Fruit fly (Drosophila melanogaster) whole organism, embryonic: ENCODE data around the gene CG13949.

Experiments
- ATbp ChIP-seq: fragments of 200-800 bp; sonication (Bioruptor generic); optimal IDR thresholded peaks from 2 replicates; lab custom pipeline; 2017; ENCODE audit warnings: missing biosample characterization, mild to moderate bottlenecking, missing genetic modification characterization, missing genetic modification reagents
- CG12744 ChIP-seq: fragments of 200-800 bp; sonication (Bioruptor generic); optimal IDR thresholded peaks from 2 replicates; lab custom pipeline; 2016; ENCODE audit warnings: missing biosample characterization, missing genetic modification characterization
- CG13424 ChIP-seq: fragments of 200-800 bp; sonication (Bioruptor generic); optimal IDR thresholded peaks from 2 replicates; lab custom pipeline; 2019; ENCODE audit warnings: missing biosample characterization, mild to moderate bottlenecking, missing genetic modification characterization, moderate library complexity
- CG13624 ChIP-seq: fragments of 200-800 bp; sonication (Bioruptor generic); optimal IDR thresholded peaks from 2 replicates; lab custom pipeline; 2016; ENCODE audit warnings: missing biosample characterization, missing genetic modification characterization
- CG14441 ChIP-seq: fragments of 200-800 bp; sonication (Bioruptor generic); IDR thresholded peaks from 2 replicates; pipeline ENCODE4 v1.3.6; 2022; ENCODE audit warnings: missing biosample characterization, missing genetic modification characterization
- CG1603 ChIP-seq: fragments of 200-800 bp; sonication (Bioruptor generic); optimal IDR thresholded peaks from 2 replicates; lab custom pipeline; 2019; ENCODE audit warnings: missing biosample characterization, mild to moderate bottlenecking, missing genetic modification characterization, moderate library complexity
- CG1647 ChIP-seq: fragments of 200-800 bp; sonication (Bioruptor generic); optimal IDR thresholded peaks from 3 replicates; lab custom pipeline; 2016; ENCODE audit warnings: missing biosample characterization, missing genetic modification characterization
- CG16813 ChIP-seq: fragments of 200-800 bp; sonication (Bioruptor generic); IDR thresholded peaks from 3 replicates; pipeline ENCODE4 v1.3.6; 2022; ENCODE audit warnings: missing biosample characterization, missing genetic modification characterization; ENCODE audit not compliant: partially characterized antibody
- CG17359 ChIP-seq: fragments of 200-800 bp; sonication (Bioruptor generic); optimal IDR thresholded peaks from 3 replicates; lab custom pipeline; 2018; ENCODE audit warnings: missing biosample characterization, mild to moderate bottlenecking, missing genetic modification characterization, moderate library complexity
- CG30403 ChIP-seq: fragments of 200-800 bp; sonication (Bioruptor generic); optimal IDR thresholded peaks from 3 replicates; lab custom pipeline; 2016; ENCODE audit warnings: missing biosample characterization, missing genetic modification characterization
- CG32772 ChIP-seq: fragments of 200-800 bp; sonication (Bioruptor generic); IDR thresholded peaks from 2 replicates; pipeline ENCODE4 v1.3.6; 2022; ENCODE audit warnings: missing biosample characterization, missing genetic modification characterization
- CG3281 ChIP-seq: fragments of 200-800 bp; sonication (Bioruptor generic); optimal IDR thresholded peaks from 3 replicates; lab custom pipeline; 2017; ENCODE audit warnings: missing biosample characterization, mild to moderate bottlenecking, missing genetic modification characterization
- CG42726 ChIP-seq: fragments of 200-800 bp; sonication (Bioruptor generic); IDR thresholded peaks from 2 replicates; pipeline ENCODE4 v1.3.6; 2022; ENCODE audit warnings: missing biosample characterization, missing genetic modification characterization; ENCODE audit not compliant: partially characterized antibody
- CG4854 ChIP-seq: fragments of 200-800 bp; sonication (Bioruptor generic); optimal IDR thresholded peaks from 2 replicates; lab custom pipeline; 2016; ENCODE audit warnings: missing biosample characterization, missing genetic modification characterization, inconsistent platforms
- CG7357 ChIP-seq: fragments of 200-800 bp; sonication (Bioruptor generic); IDR thresholded peaks from 3 replicates; pipeline ENCODE4 v1.3.6; 2022; ENCODE audit warnings: missing biosample characterization, missing genetic modification characterization
- CG7372 ChIP-seq: fragments of 200-800 bp; sonication (Bioruptor generic); IDR thresholded peaks from 2 replicates; pipeline ENCODE4 v1.3.6; 2022; ENCODE audit warnings: missing biosample characterization, missing genetic modification characterization
- CG7839 ChIP-seq: fragments of 200-800 bp; sonication (Bioruptor generic); optimal IDR thresholded peaks from 3 replicates; lab custom pipeline; 2018; ENCODE audit warnings: missing biosample characterization, mild to moderate bottlenecking, missing genetic modification characterization, moderate library complexity
- CG9727 ChIP-seq: fragments of 200-800 bp; sonication (Bioruptor generic); optimal IDR thresholded peaks from 3 replicates; lab custom pipeline; 2017; ENCODE audit warnings: missing biosample characterization, mild to moderate bottlenecking, missing genetic modification characterization
- CG9797 ChIP-seq: fragments of 200-800 bp; sonication (Bioruptor generic); optimal IDR thresholded peaks from 3 replicates; lab custom pipeline; 2018; ENCODE audit warnings: missing biosample characterization, mild to moderate bottlenecking, missing genetic modification characterization
- CTCF ChIP-seq: fragments of 200-800 bp; sonication (Bioruptor generic); optimal IDR thresholded peaks from 2 replicates; lab custom pipeline; 2017; ENCODE audit warnings: missing biosample characterization, mild to moderate bottlenecking, missing genetic modification characterization, moderate library complexity
- Dip2 ChIP-seq: fragments of 200-800 bp; sonication (Bioruptor generic); IDR thresholded peaks from 2 replicates; pipeline ENCODE4 v1.3.6; 2022; ENCODE audit warnings: missing biosample characterization, missing genetic modification characterization
- E2f2 ChIP-seq: fragments of 200-800 bp; sonication (Bioruptor generic); IDR thresholded peaks from 2 replicates; pipeline ENCODE4 v1.3.6; 2022; ENCODE audit warnings: missing biosample characterization, missing genetic modification characterization
- Eip74EF ChIP-seq, 2 experiments: fragments of 200-800 bp in 1 of 2; fragments of >200 bp in 1 of 2; sonication (Bioruptor generic) in 1 of 2; optimal IDR thresholded peaks; 2 replicates each; lab custom pipeline; 2017 to 2019; ENCODE audit warnings: missing biosample characterization in 2 of 2, missing genetic modification characterization in 2 of 2, mild to moderate bottlenecking in 1 of 2, moderate library complexity in 1 of 2
- Ets97D ChIP-seq: fragments of 200-800 bp; sonication (Bioruptor generic); optimal IDR thresholded peaks from 3 replicates; lab custom pipeline; 2016; ENCODE audit warnings: missing biosample characterization, missing genetic modification characterization
- HLH4C ChIP-seq: fragments of 200-800 bp; sonication (Bioruptor generic); IDR thresholded peaks from 3 replicates; pipeline ENCODE4 v1.3.6; 2022; ENCODE audit warnings: missing biosample characterization, missing genetic modification characterization; ENCODE audit not compliant: partially characterized antibody
- Hr78 ChIP-seq, 2 experiments: fragments of 200-800 bp in 1 of 2; fragments of >200 bp in 1 of 2; sonication (Bioruptor generic) in 1 of 2; optimal IDR thresholded peaks; 2 replicates each; lab custom pipeline; 2017 to 2019; ENCODE audit warnings: missing biosample characterization in 2 of 2, missing genetic modification characterization in 2 of 2, mild to moderate bottlenecking in 1 of 2, moderate library complexity in 1 of 2
- Kr ChIP-seq: fragments of 200-800 bp; sonication (Bioruptor generic); optimal IDR thresholded peaks from 2 replicates; lab custom pipeline; 2017; ENCODE audit warnings: missing biosample characterization, mild to moderate bottlenecking, missing genetic modification characterization
- NK7.1 ChIP-seq: fragments of 200-800 bp; sonication (Bioruptor generic); optimal IDR thresholded peaks from 3 replicates; lab custom pipeline; 2016; ENCODE audit warnings: missing biosample characterization, missing genetic modification characterization
- Oli ChIP-seq: fragments of 200-800 bp; sonication (Bioruptor generic); optimal IDR thresholded peaks from 2 replicates; lab custom pipeline; 2018; ENCODE audit warnings: missing biosample characterization, mild to moderate bottlenecking, missing genetic modification characterization, moderate library complexity
- PHDP ChIP-seq: fragments of 200-800 bp; sonication (Bioruptor generic); optimal IDR thresholded peaks from 3 replicates; lab custom pipeline; 2018; ENCODE audit warnings: missing biosample characterization, mild to moderate bottlenecking, missing genetic modification characterization, moderate library complexity
- Sox102F ChIP-seq: fragments of 200-800 bp; sonication (Bioruptor generic); optimal IDR thresholded peaks from 2 replicates; lab custom pipeline; 2018; ENCODE audit warnings: missing biosample characterization, mild to moderate bottlenecking, missing genetic modification characterization, moderate library complexity
- Spps ChIP-seq: fragments of 200-800 bp; sonication (Bioruptor generic); optimal IDR thresholded peaks from 2 replicates; lab custom pipeline; 2018; ENCODE audit warnings: missing biosample characterization, mild to moderate bottlenecking, missing genetic modification characterization
- ash1 ChIP-seq: fragments of 200-800 bp; sonication (Bioruptor generic); optimal IDR thresholded peaks from 2 replicates; lab custom pipeline; 2018; ENCODE audit warnings: missing biosample characterization, mild to moderate bottlenecking, missing genetic modification characterization
- dan ChIP-seq: fragments of 200-800 bp; sonication (Bioruptor generic); IDR thresholded peaks from 2 replicates; pipeline ENCODE4 v1.3.6; 2022; ENCODE audit warnings: missing biosample characterization, missing genetic modification characterization
- fru ChIP-seq: fragments of >200 bp; optimal IDR thresholded peaks from 2 replicates; lab custom pipeline; 2017
- otp ChIP-seq: fragments of 200-800 bp; sonication (Bioruptor generic); IDR thresholded peaks from 3 replicates; pipeline ENCODE4, ENCODE4 v1.3.6; 2022; ENCODE audit warnings: missing biosample characterization, missing genetic modification characterization
- pb ChIP-seq: fragments of 200-800 bp; sonication (Bioruptor generic); optimal IDR thresholded peaks from 3 replicates; lab custom pipeline; 2016; ENCODE audit warnings: missing biosample characterization, missing genetic modification characterization
- pnt ChIP-seq: fragments of 200-800 bp; sonication (Bioruptor generic); optimal IDR thresholded peaks from 3 replicates; lab custom pipeline; 2016; ENCODE audit warnings: missing biosample characterization, missing genetic modification characterization
- schlank ChIP-seq: fragments of 200-800 bp; sonication (Bioruptor generic); optimal IDR thresholded peaks from 2 replicates; lab custom pipeline; 2018; ENCODE audit warnings: missing biosample characterization, mild to moderate bottlenecking, missing genetic modification characterization
- sd ChIP-seq: fragments of 200-800 bp; sonication (Bioruptor generic); optimal IDR thresholded peaks from 3 replicates; lab custom pipeline; 2018; ENCODE audit warnings: missing biosample characterization, mild to moderate bottlenecking, missing genetic modification characterization, moderate library complexity
- sens-2 ChIP-seq: fragments of 200-800 bp; sonication (Bioruptor generic); IDR thresholded peaks from 2 replicates; pipeline ENCODE4 v1.3.6; 2022; ENCODE audit warnings: missing biosample characterization, missing genetic modification characterization
- tll ChIP-seq, 2 experiments: fragments of 200-800 bp in 1 of 2; fragments of >200 bp in 1 of 2; sonication (Bioruptor generic) in 1 of 2; optimal IDR thresholded peaks; 2 replicates each; lab custom pipeline; 2017 to 2019; ENCODE audit warnings: missing biosample characterization in 2 of 2, missing genetic modification characterization in 2 of 2, mild to moderate bottlenecking in 1 of 2, moderate library complexity in 1 of 2
- toy ChIP-seq: fragments of 200-800 bp; sonication (Bioruptor generic); IDR thresholded peaks from 2 replicates; pipeline ENCODE4 v1.3.6; 2022; ENCODE audit warnings: missing biosample characterization, missing genetic modification characterization
- tup ChIP-seq: fragments of 200-800 bp; sonication (Bioruptor generic); optimal IDR thresholded peaks from 2 replicates; lab custom pipeline; 2016; ENCODE audit warnings: missing biosample characterization, mild to moderate bottlenecking, missing genetic modification characterization, moderate library complexity
- vvl ChIP-seq: fragments of 200-800 bp; sonication (Bioruptor generic); IDR thresholded peaks from 2 replicates; pipeline ENCODE4 v1.3.6; 2022; ENCODE audit warnings: missing biosample characterization, missing genetic modification characterization
- zen2 ChIP-seq: fragments of 200-800 bp; sonication (Bioruptor generic); IDR thresholded peaks from 3 replicates; pipeline ENCODE4 v1.3.6; 2022; ENCODE audit warnings: missing biosample characterization, missing genetic modification characterization; ENCODE audit not compliant: partially characterized antibody
- zfh1 ChIP-seq: fragments of 200-800 bp; sonication (Bioruptor generic); IDR thresholded peaks from 3 replicates; pipeline ENCODE4 v1.3.6; 2022; ENCODE audit warnings: missing biosample characterization, missing genetic modification characterization

Gene CG13949

DNA sequence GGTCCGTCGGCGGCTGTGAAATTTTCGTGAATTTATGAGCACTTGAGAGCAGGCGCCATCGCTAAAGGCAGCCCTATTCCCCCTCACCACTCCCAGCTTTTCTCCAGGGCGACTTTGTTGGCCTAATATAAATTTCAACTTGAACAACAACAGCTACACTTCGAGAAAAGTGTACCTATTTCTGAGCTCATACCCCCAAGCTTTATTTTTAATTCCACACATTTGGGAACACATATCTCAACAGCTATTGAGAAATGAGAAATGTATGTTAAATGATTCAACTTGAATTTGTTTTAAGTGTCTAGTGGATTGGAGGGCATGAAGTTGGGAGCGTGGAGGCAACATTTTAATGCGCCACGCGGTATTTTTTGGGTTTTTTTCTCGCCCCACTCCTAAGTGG is 31.6 kb downstream of the CG13949 start (continued):
- no peak for TF ChIP-seq CG13624 (GFP tag; lab: Kevin White, UChicago)
- peak; percentile 5 for TF ChIP-seq CG13424 (tag; lab: Kevin White, UChicago)
- no peak for TF ChIP-seq Spps (tag; lab: Kevin White, UChicago)
- 0 out of 3 replicates have a peak, but pooled peaks have one; percentile 32 for TF ChIP-seq zfh1 (GFP tag; lab: Robert Waterston, UW)
- TF ChIP-seq Oli (tag; lab: Kevin White, UChicago): peak; percentile 20
- peak; percentile 42 for TF ChIP-seq Sox102F (GFP tag; lab: Kevin White, UChicago)
- TF ChIP-seq CG42726 (GFP tag; lab: Robert Waterston, UW): no peak
- peak; percentile 47 for TF ChIP-seq CG17359 (tag; lab: Kevin White, UChicago)
- TF ChIP-seq CG3281 (GFP tag; lab: Kevin White, UChicago): peak; percentile 19
- TF ChIP-seq CG7839 (tag; lab: Kevin White, UChicago): peak; percentile 49

DNA sequence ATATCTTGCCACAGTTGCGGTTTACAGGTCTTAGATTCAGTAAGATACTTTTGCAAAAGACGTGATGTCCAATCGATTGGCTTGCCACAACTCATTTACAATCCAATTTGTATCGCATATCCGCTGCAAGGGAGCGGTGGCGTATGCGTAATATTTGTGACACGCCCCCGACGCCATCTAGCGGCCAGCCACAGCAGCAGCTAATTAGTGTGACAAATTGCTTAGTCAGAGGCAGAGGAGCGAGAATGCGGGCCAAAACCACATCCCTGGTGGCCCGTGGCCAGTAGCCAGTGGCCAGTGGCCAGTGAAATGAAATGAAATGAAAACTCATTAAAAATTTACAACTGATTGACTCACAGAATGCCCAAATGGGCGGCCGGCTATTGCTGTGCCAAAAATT is 32.7 kb downstream of the CG13949 start:
- TF ChIP-seq CG7357 (GFP tag; lab: Robert Waterston, UW): 0 out of 3 replicates have a peak, but pooled peaks have one; percentile 22
- peak; percentile 44 for TF ChIP-seq CTCF (GFP tag; lab: Kevin White, UChicago)
- no peak for TF ChIP-seq fru

DNA sequence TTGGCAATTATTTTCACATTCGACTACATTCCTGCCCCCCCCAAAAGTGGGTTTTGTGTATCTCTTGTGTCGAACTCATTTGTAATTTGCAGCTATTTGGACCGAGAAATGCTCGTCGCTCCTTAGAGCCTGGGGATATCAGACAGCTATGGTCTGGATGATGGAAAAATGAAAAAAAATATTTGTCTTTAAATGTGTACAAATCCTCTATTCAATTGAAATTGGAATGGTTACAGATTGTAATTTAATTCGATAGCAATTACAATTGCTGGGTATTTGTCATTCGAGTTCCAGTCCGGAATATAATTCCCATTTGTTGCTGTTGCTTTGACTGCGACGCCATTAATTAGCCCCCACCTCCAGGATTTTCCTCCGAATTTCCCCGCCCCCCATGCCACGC is 34.7 kb downstream of the CG13949 start:
- no peak for TF ChIP-seq Kr
- TF ChIP-seq HLH4C (GFP tag; lab: Robert Waterston, UW): no peak
- TF ChIP-seq Eip74EF (GFP tag; optimal IDR thresholded peaks at IDR 0.05; lab: Kevin White, UChicago): no peak
- no peak for TF ChIP-seq pnt
- no peak for TF ChIP-seq CG4854 (GFP tag; lab: Kevin White, UChicago)
- no peak for TF ChIP-seq pb (GFP tag; lab: Kevin White, UChicago)
- no peak for TF ChIP-seq CG17359 (tag; lab: Kevin White, UChicago)
- TF ChIP-seq sd (tag; lab: Kevin White, UChicago): peak; percentile 19
- no peak for TF ChIP-seq CG32772 (GFP tag; lab: Robert Waterston, UW)
- TF ChIP-seq NK7.1: no peak
- TF ChIP-seq ATbp (GFP tag; lab: Kevin White, UChicago): peak; percentile 36
- no peak for TF ChIP-seq CG16813 (GFP tag; lab: Robert Waterston, UW)
- no peak for TF ChIP-seq ash1
- no peak for TF ChIP-seq CG9727
- no peak for TF ChIP-seq Dip2 (GFP tag; lab: Robert Waterston, UW)
- TF ChIP-seq PHDP (tag; lab: Kevin White, UChicago): peak; percentile 31
- TF ChIP-seq CG30403 (GFP tag; lab: Kevin White, UChicago): peak; percentile 7
- no peak for TF ChIP-seq Hr78 (GFP tag; optimal IDR thresholded peaks at IDR 0.05; lab: Kevin White, UChicago)
- no peak for TF ChIP-seq CG9797 (GFP tag; lab: Kevin White, UChicago)
- TF ChIP-seq tup (GFP tag; lab: Kevin White, UChicago): no peak
- TF ChIP-seq dan (GFP tag; lab: Robert Waterston, UW): no peak
- TF ChIP-seq sens-2 (GFP tag; lab: Robert Waterston, UW): 0 out of 2 replicates have a peak, but pooled peaks have one; percentile 18
- TF ChIP-seq CG7372 (GFP tag; lab: Robert Waterston, UW): no peak
- no peak for TF ChIP-seq schlank
- TF ChIP-seq toy: no peak
- peak; percentile 79 for TF ChIP-seq CG1603 (tag; lab: Kevin White, UChicago)
- TF ChIP-seq vvl: peak; percentile 35; the same call in 1 of the 2 replicates
- peak; percentile 61 for TF ChIP-seq CG14441 (GFP tag; lab: Robert Waterston, UW)
- TF ChIP-seq CG12744 (GFP tag; lab: Kevin White, UChicago): no peak
- TF ChIP-seq tll (GFP tag; optimal IDR thresholded peaks at IDR 0.05; lab: Kevin White, UChicago): no peak
- no peak for TF ChIP-seq zen2 (GFP tag; lab: Robert Waterston, UW)
- TF ChIP-seq CG1647: no peak
- TF ChIP-seq otp: peak; percentile 50; the same call in 1 of the 3 replicates
- TF ChIP-seq Ets97D (GFP tag; lab: Kevin White, UChicago): no peak
- peak; percentile 35; the same call in 1 of the 2 replicates for TF ChIP-seq E2f2 (GFP tag; lab: Robert Waterston, UW)
